Fruit fly (Drosophila melanogaster): ENCODE results near the gene Thor.

Gene Thor

dm6 chr2L:3479697-3480442, 1.6 kb downstream of the Thor start:
- TF ChIP-seq CG12768 (GFP tag; optimal IDR thresholded peaks at IDR 0.05) (no peak), ovo (GFP tag; optimal IDR thresholded peaks at IDR 0.05) (no peak), tj (GFP tag; optimal IDR thresholded peaks at IDR 0.05) (peak; percentile 94), pad (GFP tag; optimal IDR thresholded peaks at IDR 0.05) (no peak), kay (GFP tag; ENCODE audit: borderline replicate concordance) (no peak), CG11617 (GFP tag; optimal IDR thresholded peaks at IDR 0.05) (no peak), cic (GFP tag; optimal IDR thresholded peaks at IDR 0.05) (no peak), Clk (GFP tag; optimal IDR thresholded peaks at IDR 0.05) (peak; percentile 8), CG14711 (tag; optimal IDR thresholded peaks at IDR 0.05) (no peak), Crg-1 (GFP tag; optimal IDR thresholded peaks at IDR 0.05) (no peak), bab1 (GFP tag; optimal IDR thresholded peaks at IDR 0.05) (no peak), Mnt (GFP tag; optimal IDR thresholded peaks at IDR 0.05) (peak; percentile 82), CG33017 (tag; optimal IDR thresholded peaks at IDR 0.05) (no peak), CG7045 (GFP tag; optimal IDR thresholded peaks at IDR 0.05) (no peak), Hr96 (GFP tag; optimal IDR thresholded peaks at IDR 0.05) (no peak), CG7101 (tag; optimal IDR thresholded peaks at IDR 0.05) (no peak), toe (GFP tag; optimal IDR thresholded peaks at IDR 0.05) (no peak), CG5204 (GFP tag; optimal IDR thresholded peaks at IDR 0.05) (no peak), CG1620 (GFP tag; optimal IDR thresholded peaks at IDR 0.05) (no peak), cnc (optimal IDR thresholded peaks at IDR 0.05) (no peak)

DNA sequence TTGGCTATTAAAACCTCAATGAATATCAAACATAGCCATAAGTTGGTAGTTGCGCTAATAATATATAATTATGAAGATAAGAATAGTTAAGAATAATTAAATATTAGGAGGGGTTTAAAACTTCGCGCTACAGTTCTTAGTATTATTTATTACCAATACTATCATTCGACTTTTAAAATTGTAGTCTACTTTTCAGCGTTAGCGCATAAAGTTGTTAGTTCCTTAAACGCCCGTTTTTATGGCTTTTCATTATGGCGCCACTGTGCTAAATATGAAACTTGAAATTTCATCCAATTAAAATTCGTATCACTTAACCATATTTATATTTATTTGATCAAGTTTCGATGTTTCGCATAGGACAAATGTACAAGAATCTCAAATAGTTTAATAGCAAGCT, 2.2 kb downstream of the Thor start:
- peak; percentile 38 for TF ChIP-seq tj (GFP tag; optimal IDR thresholded peaks at IDR 0.05)
- TF ChIP-seq cnc (optimal IDR thresholded peaks at IDR 0.05): no peak
- no peak for TF ChIP-seq pad (GFP tag; optimal IDR thresholded peaks at IDR 0.05)
- no peak for TF ChIP-seq CG1620 (GFP tag; optimal IDR thresholded peaks at IDR 0.05)
- peak; percentile 31 for TF ChIP-seq kay (GFP tag; ENCODE audit: borderline replicate concordance)
- TF ChIP-seq CG12768 (GFP tag; optimal IDR thresholded peaks at IDR 0.05): peak; percentile 10

dm6 chr2L:3482037-3482436, 3.8 kb downstream of the Thor start:
- no peak for TF ChIP-seq cic (GFP tag; optimal IDR thresholded peaks at IDR 0.05)
- no peak for TF ChIP-seq CG33017 (tag; optimal IDR thresholded peaks at IDR 0.05)
- TF ChIP-seq CG14711 (tag; optimal IDR thresholded peaks at IDR 0.05): no peak
- TF ChIP-seq bab1 (GFP tag; optimal IDR thresholded peaks at IDR 0.05): no peak
- TF ChIP-seq Clk (GFP tag; optimal IDR thresholded peaks at IDR 0.05): no peak
- TF ChIP-seq CG7045 (GFP tag; optimal IDR thresholded peaks at IDR 0.05): no peak
- no peak for TF ChIP-seq CG11617 (GFP tag; optimal IDR thresholded peaks at IDR 0.05)
- no peak for TF ChIP-seq kay (GFP tag; ENCODE audit: borderline replicate concordance)
- no peak for TF ChIP-seq toe (GFP tag; optimal IDR thresholded peaks at IDR 0.05)
- TF ChIP-seq CG1620 (GFP tag; optimal IDR thresholded peaks at IDR 0.05): no peak
- TF ChIP-seq Hr96 (GFP tag; optimal IDR thresholded peaks at IDR 0.05): no peak
- TF ChIP-seq ovo (GFP tag; optimal IDR thresholded peaks at IDR 0.05): no peak

DNA sequence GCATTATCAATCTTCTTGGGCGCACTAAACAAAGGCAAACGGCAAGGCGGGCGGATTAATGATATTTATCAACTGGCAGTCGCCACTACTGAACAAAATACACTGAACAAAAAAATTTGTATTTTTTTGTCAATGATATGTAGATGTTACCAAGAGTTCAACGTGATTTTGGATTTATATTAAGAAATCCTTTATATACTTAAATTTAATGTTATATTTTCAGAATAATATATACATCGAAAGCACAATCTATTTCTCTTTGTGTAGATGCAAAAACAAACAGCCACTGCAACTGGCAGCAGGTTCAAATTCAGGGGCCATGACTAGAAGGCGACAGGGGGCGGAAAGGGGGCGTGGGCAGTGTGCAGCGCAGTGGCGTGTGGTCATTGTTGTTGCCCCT, 4.5 kb downstream of the Thor start:
- TF ChIP-seq CG11617 (GFP tag; optimal IDR thresholded peaks at IDR 0.05) (no peak), Mnt (GFP tag; optimal IDR thresholded peaks at IDR 0.05) (no peak), CG5204 (GFP tag; optimal IDR thresholded peaks at IDR 0.05) (no peak), CG7045 (GFP tag; optimal IDR thresholded peaks at IDR 0.05) (peak; percentile 40), bab1 (GFP tag; optimal IDR thresholded peaks at IDR 0.05) (no peak), CG1620 (GFP tag; optimal IDR thresholded peaks at IDR 0.05) (no peak), Hr96 (GFP tag; optimal IDR thresholded peaks at IDR 0.05) (no peak)

DNA sequence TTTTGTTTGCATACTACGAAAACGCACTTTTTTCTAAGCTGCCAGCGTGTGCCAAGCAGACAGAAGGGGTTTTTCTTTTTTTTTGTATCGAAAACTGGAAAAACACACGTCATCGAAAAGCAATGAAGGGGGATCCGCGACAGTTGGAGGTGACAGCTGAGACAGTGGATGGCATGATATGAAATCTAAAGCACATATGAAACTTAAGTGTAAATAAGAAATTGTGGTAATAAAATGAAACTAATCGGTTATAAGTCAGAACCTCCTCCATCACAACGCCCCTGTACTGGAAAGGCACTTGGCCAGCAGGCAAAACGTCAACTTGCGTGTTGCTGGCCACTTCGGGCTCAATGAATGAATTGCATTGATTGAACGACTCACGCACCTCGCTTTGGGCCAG, 5.4 kb downstream of the Thor start:
- TF ChIP-seq kay (GFP tag; ENCODE audit: borderline replicate concordance) (no peak), Mnt (GFP tag; optimal IDR thresholded peaks at IDR 0.05) (no peak), CG1620 (GFP tag; optimal IDR thresholded peaks at IDR 0.05) (no peak), ovo (GFP tag; optimal IDR thresholded peaks at IDR 0.05) (no peak), CG11617 (GFP tag; optimal IDR thresholded peaks at IDR 0.05) (no peak), Crg-1 (GFP tag; optimal IDR thresholded peaks at IDR 0.05) (no peak), CG33017 (tag; optimal IDR thresholded peaks at IDR 0.05) (no peak)

dm6 chr2L:3484759-3485158, 6.5 kb downstream of the Thor start:
- TF ChIP-seq Mnt (GFP tag; optimal IDR thresholded peaks at IDR 0.05): no peak
- TF ChIP-seq CG14711 (tag; optimal IDR thresholded peaks at IDR 0.05): no peak
- TF ChIP-seq CG12768 (GFP tag; optimal IDR thresholded peaks at IDR 0.05): no peak
- TF ChIP-seq pad (GFP tag; optimal IDR thresholded peaks at IDR 0.05): no peak
- TF ChIP-seq cic (GFP tag; optimal IDR thresholded peaks at IDR 0.05): no peak
- no peak for TF ChIP-seq CG11617 (GFP tag; optimal IDR thresholded peaks at IDR 0.05)
- no peak for TF ChIP-seq CG7101 (tag; optimal IDR thresholded peaks at IDR 0.05)
- no peak for TF ChIP-seq cnc (optimal IDR thresholded peaks at IDR 0.05)
- no peak for TF ChIP-seq CG1620 (GFP tag; optimal IDR thresholded peaks at IDR 0.05)

dm6 chr2L:3485506-3485905, 7.3 kb downstream of the Thor start:
- no peak for TF ChIP-seq CG1620 (GFP tag; optimal IDR thresholded peaks at IDR 0.05)
- no peak for TF ChIP-seq Hr96 (GFP tag; optimal IDR thresholded peaks at IDR 0.05)
- TF ChIP-seq Crg-1 (GFP tag; optimal IDR thresholded peaks at IDR 0.05): no peak
- no peak for TF ChIP-seq CG7101 (tag; optimal IDR thresholded peaks at IDR 0.05)
- TF ChIP-seq CG12768 (GFP tag; optimal IDR thresholded peaks at IDR 0.05): no peak
- no peak for TF ChIP-seq CG7045 (GFP tag; optimal IDR thresholded peaks at IDR 0.05)
